Worm (Caenorhabditis elegans): ENCODE data around the gene lido-11.

DNA sequence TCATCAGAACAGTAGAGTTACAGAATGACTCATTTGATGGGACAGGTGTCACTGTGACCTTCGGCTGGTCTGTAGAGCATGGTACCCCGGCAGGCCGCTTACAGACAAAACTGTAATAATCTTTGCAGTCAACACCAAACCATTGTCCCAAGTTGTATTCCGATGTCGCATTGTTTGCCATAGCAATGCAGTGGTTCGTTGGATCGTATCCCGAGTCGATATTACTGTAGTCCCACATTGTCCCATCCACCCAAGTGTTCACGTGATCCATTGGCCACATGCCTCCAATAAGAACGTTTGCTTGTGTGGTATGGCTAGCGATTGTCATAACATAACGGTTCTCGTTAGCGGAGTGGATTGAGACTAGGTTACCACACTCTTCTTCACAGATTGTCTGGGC, 17.1 kb downstream of the lido-11 start:
- TF ChIP-seq pes-1 (GFP tag; IDR thresholded peaks at IDR 0.05) (no peak), ama-1 (optimal IDR thresholded peaks at IDR 0.05) (no peak), tbx-11 (GFP tag; IDR thresholded peaks at IDR 0.05) (no peak), tra-4 (tag; optimal IDR thresholded peaks at IDR 0.05) (no peak), aly-1 (tag; optimal IDR thresholded peaks at IDR 0.05) (no peak), ceh-36 (tag; optimal IDR thresholded peaks at IDR 0.05) (no peak), F13C5.2 (tag; optimal IDR thresholded peaks at IDR 0.05) (no peak), hmg-4 (GFP tag; optimal IDR thresholded peaks at IDR 0.05) (no peak), flt-1 (GFP tag; IDR thresholded peaks at IDR 0.05) (no peak), tbx-37 (GFP tag; conservative IDR thresholded peaks at IDR 0.05) (no peak), B0310.2 (tag; optimal IDR thresholded peaks at IDR 0.05) (no peak), hmbx-1 (tag; optimal IDR thresholded peaks at IDR 0.05) (no peak)
